Worm (Caenorhabditis elegans): ENCODE data around the gene brc-1.

brc-1 gene

ce11 chrIII:3862918-3863385 is at the start of gene brc-1:
TSS of gene brc-1 (minus strand) at chrIII:3862968.
- no peak for TF ChIP-seq akir-1 (GFP tag; optimal IDR thresholded peaks at IDR 0.05)
- TF ChIP-seq tbp1 (GFP tag; optimal IDR thresholded peaks at IDR 0.05) = peak; percentile 51
- TF ChIP-seq gei-17 (GFP tag; optimal IDR thresholded peaks at IDR 0.05) = peak; percentile 20
- no peak for TF ChIP-seq hlh-12 (tag; optimal IDR thresholded peaks at IDR 0.05)
- TF ChIP-seq hrde-1 (tag; optimal IDR thresholded peaks at IDR 0.05; ENCODE audit: borderline replicate concordance) = no peak
- peak; percentile 55 for TF ChIP-seq madf-10 (tag; optimal IDR thresholded peaks at IDR 0.05)
- peak; percentile 57 for TF ChIP-seq hmg-1.2 (GFP tag; IDR thresholded peaks at IDR 0.05)
- 0 out of 2 replicates have a peak, but pooled peaks have one; percentile 46 for TF ChIP-seq lin-26 (GFP tag; IDR thresholded peaks at IDR 0.05)
- TF ChIP-seq Y95B8A.8 (GFP tag; IDR thresholded peaks at IDR 0.05) = no peak
- TF ChIP-seq bed-2 (GFP tag; IDR thresholded peaks at IDR 0.05) = no peak
- peak; percentile 97 for TF ChIP-seq mcd-1 (GFP tag; IDR thresholded peaks at IDR 0.05)
- TF ChIP-seq efl-1 (GFP tag; optimal IDR thresholded peaks at IDR 0.05) = peak; percentile 67
- TF ChIP-seq chd-7 (tag; optimal IDR thresholded peaks at IDR 0.05) = peak; percentile 60
- TF ChIP-seq ztf-18 (tag; optimal IDR thresholded peaks at IDR 0.05) = peak; percentile 46
- peak; percentile 79 for TF ChIP-seq Y53G8AR.9 (GFP tag; conservative IDR thresholded peaks at IDR 0.05)
- TF ChIP-seq T26A5.8 (tag; optimal IDR thresholded peaks at IDR 0.05) = no peak
- no peak for TF ChIP-seq atf-7 (tag; optimal IDR thresholded peaks at IDR 0.05)
- TF ChIP-seq nhr-80 (tag; optimal IDR thresholded peaks at IDR 0.05) = peak; percentile 68
- no peak for TF ChIP-seq ztf-3 (GFP tag; optimal IDR thresholded peaks at IDR 0.05)
- no peak for TF ChIP-seq ceh-100 (GFP tag; IDR thresholded peaks at IDR 0.05)
- TF ChIP-seq ZK185.1 (tag; optimal IDR thresholded peaks at IDR 0.05; ENCODE audit: poor library complexity, severe bottlenecking) = peak; percentile 77
- no peak for TF ChIP-seq nhr-120 (GFP tag; IDR thresholded peaks at IDR 0.05)
- TF ChIP-seq rcor-1 (GFP tag; IDR thresholded peaks at IDR 0.05) = peak; percentile 12; the same call in 1 of the 2 replicates
- TF ChIP-seq K12H6.12 (tag; optimal IDR thresholded peaks at IDR 0.05) = peak; percentile 90
- TF ChIP-seq dox-1 (GFP tag; IDR thresholded peaks at IDR 0.05) = peak; percentile 84
- no peak for TF ChIP-seq rpc-1 (optimal IDR thresholded peaks at IDR 0.05)
- TF ChIP-seq rpc-1 (tag; optimal IDR thresholded peaks at IDR 0.05) = no peak
- no peak for TF ChIP-seq sea-2 (GFP tag; IDR thresholded peaks at IDR 0.05)
- peak; percentile 41 for TF ChIP-seq somi-1 (GFP tag; optimal IDR thresholded peaks at IDR 0.05)
- peak; percentile 39; the same call in 1 of the 2 replicates for TF ChIP-seq F33H1.4 (GFP tag; IDR thresholded peaks at IDR 0.05)
- TF ChIP-seq madf-6 (GFP tag; IDR thresholded peaks at IDR 0.05) = peak; percentile 23; the same call in 1 of the 2 replicates
- TF ChIP-seq K11D2.4 (GFP tag; IDR thresholded peaks at IDR 0.05) = peak; percentile 79; the same call in 1 of the 2 replicates
- no peak for TF ChIP-seq F10E7.11 (tag; optimal IDR thresholded peaks at IDR 0.05)
- TF ChIP-seq F57A8.1 (GFP tag; optimal IDR thresholded peaks at IDR 0.05) = no peak
- TF ChIP-seq repo-1 (tag; optimal IDR thresholded peaks at IDR 0.05) = peak; percentile 40
- no peak for TF ChIP-seq hmg-20 (GFP tag; IDR thresholded peaks at IDR 0.05)
- TF ChIP-seq ztf-26 (tag; optimal IDR thresholded peaks at IDR 0.05) = peak; percentile 87
- TF ChIP-seq dpl-1 (GFP tag; optimal IDR thresholded peaks at IDR 0.05) = peak; percentile 71
- TF ChIP-seq zfh-2 (GFP tag; conservative IDR thresholded peaks at IDR 0.05) = peak; percentile 98
- peak; percentile 12 to 28 for TF ChIP-seq let-607 (tag; optimal IDR thresholded peaks at IDR 0.05)
- no peak for TF ChIP-seq attf-3 (GFP tag; conservative IDR thresholded peaks at IDR 0.05)
- peak; percentile 68; the same call in 1 of the 2 replicates for TF ChIP-seq B0336.3 (GFP tag; IDR thresholded peaks at IDR 0.05)
- no peak for TF ChIP-seq ccch-3 (GFP tag; optimal IDR thresholded peaks at IDR 0.05)
- peak; percentile 70 for TF ChIP-seq cebp-1 (GFP tag; IDR thresholded peaks at IDR 0.05)
- TF ChIP-seq cebp-1 (tag; optimal IDR thresholded peaks at IDR 0.05) = peak; percentile 87
- TF ChIP-seq let-526 (GFP tag; IDR thresholded peaks at IDR 0.05) = no peak
- TF ChIP-seq B0261.1 (tag; optimal IDR thresholded peaks at IDR 0.05) = no peak
- TF ChIP-seq die-1 (tag; optimal IDR thresholded peaks at IDR 0.05) = no peak
- no peak for TF ChIP-seq ztf-25 (GFP tag; IDR thresholded peaks at IDR 0.05)
- no peak for TF ChIP-seq B0035.1 (tag; optimal IDR thresholded peaks at IDR 0.05)
